Fruit fly (Drosophila melanogaster): Measurements from ENCODE around the gene Acbp2.
A peak's percentile ranks its signal among the peaks of the same experiment; 100 is the strongest.

Gene Acbp2

DNA sequence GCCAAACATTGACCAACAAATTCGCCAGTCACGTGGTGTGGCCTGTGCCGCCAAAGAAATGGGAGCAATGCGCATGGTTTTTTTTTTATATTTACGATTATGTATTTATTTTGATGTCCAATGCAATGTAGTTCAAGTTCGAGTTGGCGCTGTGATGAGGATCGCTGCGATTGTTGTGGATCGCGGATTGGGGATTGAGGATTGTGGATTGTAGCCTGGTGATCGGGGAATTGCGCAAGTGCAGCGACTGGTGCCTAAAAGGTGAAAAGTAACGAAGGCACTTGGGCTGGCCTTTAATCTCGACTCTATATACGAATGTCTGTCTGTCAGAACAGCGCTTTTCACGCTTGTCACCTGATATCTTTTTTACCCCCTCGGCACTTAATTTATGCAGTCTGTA, 27.2 kb upstream of the Acbp2 start:
- TF ChIP-seq CG5204 (GFP tag; optimal IDR thresholded peaks at IDR 0.05) = no peak

DNA sequence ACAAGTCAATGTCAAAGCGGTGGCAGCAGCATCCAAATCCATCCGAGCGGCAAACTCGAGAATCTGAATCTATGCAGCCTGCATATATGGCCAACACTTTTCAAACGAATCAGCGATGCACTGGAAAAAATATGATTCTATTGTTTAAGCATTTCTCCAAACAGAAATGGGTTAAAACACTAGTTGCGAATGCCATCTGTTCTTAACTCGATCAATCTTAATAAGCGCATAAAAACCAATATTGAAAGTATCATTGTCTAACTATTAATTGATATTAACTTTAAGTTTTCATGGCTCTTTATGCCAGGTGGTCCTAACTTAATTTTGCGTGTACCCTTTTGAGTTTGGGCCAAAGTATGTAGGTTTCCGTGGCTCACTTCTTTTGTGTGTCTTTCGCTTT, 26.0 kb upstream of the Acbp2 start:
- TF ChIP-seq tj (GFP tag; optimal IDR thresholded peaks at IDR 0.05) = no peak
- TF ChIP-seq CG5204 (GFP tag; optimal IDR thresholded peaks at IDR 0.05) = no peak
- TF ChIP-seq cnc (optimal IDR thresholded peaks at IDR 0.05) = no peak
- TF ChIP-seq Clk (GFP tag; optimal IDR thresholded peaks at IDR 0.05) = no peak
- TF ChIP-seq CG11617 (GFP tag; optimal IDR thresholded peaks at IDR 0.05) = no peak
- TF ChIP-seq CG7101 (tag; optimal IDR thresholded peaks at IDR 0.05) = no peak
- no peak for TF ChIP-seq CG33017 (tag; optimal IDR thresholded peaks at IDR 0.05)
- TF ChIP-seq Hr96 (GFP tag; optimal IDR thresholded peaks at IDR 0.05) = no peak
- TF ChIP-seq CG12768 (GFP tag; optimal IDR thresholded peaks at IDR 0.05) = no peak

DNA sequence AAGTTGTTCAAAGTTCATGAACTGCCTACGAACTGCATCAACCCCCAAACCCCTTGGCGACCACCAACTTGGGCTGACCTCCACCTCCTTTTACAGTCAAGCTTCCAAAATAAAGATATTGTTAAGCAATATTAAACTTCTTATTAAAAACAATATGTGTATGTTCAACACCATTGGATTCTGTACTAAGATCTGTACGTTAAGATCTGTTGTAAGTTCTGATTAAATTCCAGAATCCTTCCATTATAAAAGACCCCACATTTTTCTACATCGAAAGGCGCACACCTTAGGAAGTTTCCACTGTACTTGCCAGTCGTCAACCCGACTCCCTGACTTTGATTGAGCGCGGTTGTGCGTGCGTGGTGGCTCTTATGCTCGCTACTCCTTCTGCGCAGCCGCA, 18.7 kb upstream of the Acbp2 start:
- no peak for TF ChIP-seq tj (GFP tag; optimal IDR thresholded peaks at IDR 0.05)
- TF ChIP-seq toe (GFP tag; optimal IDR thresholded peaks at IDR 0.05) = no peak
- TF ChIP-seq CG33017 (tag; optimal IDR thresholded peaks at IDR 0.05) = no peak
- no peak for TF ChIP-seq CG7101 (tag; optimal IDR thresholded peaks at IDR 0.05)
- no peak for TF ChIP-seq Crg-1 (GFP tag; optimal IDR thresholded peaks at IDR 0.05)
- no peak for TF ChIP-seq CG7045 (GFP tag; optimal IDR thresholded peaks at IDR 0.05)

dm6 chr3L:7115944-7116343, 15.7 kb upstream of the Acbp2 start:
- TF ChIP-seq CG7101 (tag; optimal IDR thresholded peaks at IDR 0.05) (no peak), cnc (optimal IDR thresholded peaks at IDR 0.05) (no peak)

DNA sequence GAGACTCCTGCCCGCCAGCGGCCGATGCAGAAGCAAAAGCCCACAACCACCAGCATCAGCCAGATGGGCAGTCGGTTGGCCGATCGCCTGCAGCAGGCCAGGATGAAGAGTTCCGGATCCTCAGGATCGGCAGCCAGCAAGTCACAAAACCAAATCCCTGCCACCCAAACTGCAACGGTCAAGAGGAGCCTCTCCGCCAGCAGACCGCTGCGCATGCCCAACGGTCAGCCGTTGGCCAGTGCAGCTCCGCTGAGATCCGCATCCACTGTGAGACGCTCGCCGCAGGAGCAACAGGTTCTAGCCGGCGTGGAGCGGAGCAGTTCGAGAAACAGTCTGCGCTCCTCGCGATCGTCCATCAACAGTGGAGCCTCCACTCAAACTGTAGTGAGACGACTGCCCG, 9.5 kb upstream of the Acbp2 start:
- TF ChIP-seq Clk (GFP tag; optimal IDR thresholded peaks at IDR 0.05) = no peak
- TF ChIP-seq tj (GFP tag; optimal IDR thresholded peaks at IDR 0.05) = no peak
- no peak for TF ChIP-seq Mnt (GFP tag; optimal IDR thresholded peaks at IDR 0.05)
- no peak for TF ChIP-seq ovo (GFP tag; optimal IDR thresholded peaks at IDR 0.05)

- no peak for TF ChIP-seq kay (GFP tag; ENCODE audit: borderline replicate concordance)
- no peak for TF ChIP-seq Crg-1 (GFP tag; optimal IDR thresholded peaks at IDR 0.05)
- peak; percentile 19 for TF ChIP-seq Mnt (GFP tag; optimal IDR thresholded peaks at IDR 0.05)
- TF ChIP-seq bab1 (GFP tag; optimal IDR thresholded peaks at IDR 0.05) = peak; percentile 17
- no peak for TF ChIP-seq CG11617 (GFP tag; optimal IDR thresholded peaks at IDR 0.05)
- TF ChIP-seq CG7045 (GFP tag; optimal IDR thresholded peaks at IDR 0.05) = no peak
These were observed 6.2 kb upstream of the Acbp2 start, which contains the start of the genes msl-3 and BBS1 for dm6 chr3L:7125289-7125955. TSS of gene msl-3 (minus strand) at chr3L:7125533. TSS of gene BBS1 (plus strand) at chr3L:7125905.

DNA sequence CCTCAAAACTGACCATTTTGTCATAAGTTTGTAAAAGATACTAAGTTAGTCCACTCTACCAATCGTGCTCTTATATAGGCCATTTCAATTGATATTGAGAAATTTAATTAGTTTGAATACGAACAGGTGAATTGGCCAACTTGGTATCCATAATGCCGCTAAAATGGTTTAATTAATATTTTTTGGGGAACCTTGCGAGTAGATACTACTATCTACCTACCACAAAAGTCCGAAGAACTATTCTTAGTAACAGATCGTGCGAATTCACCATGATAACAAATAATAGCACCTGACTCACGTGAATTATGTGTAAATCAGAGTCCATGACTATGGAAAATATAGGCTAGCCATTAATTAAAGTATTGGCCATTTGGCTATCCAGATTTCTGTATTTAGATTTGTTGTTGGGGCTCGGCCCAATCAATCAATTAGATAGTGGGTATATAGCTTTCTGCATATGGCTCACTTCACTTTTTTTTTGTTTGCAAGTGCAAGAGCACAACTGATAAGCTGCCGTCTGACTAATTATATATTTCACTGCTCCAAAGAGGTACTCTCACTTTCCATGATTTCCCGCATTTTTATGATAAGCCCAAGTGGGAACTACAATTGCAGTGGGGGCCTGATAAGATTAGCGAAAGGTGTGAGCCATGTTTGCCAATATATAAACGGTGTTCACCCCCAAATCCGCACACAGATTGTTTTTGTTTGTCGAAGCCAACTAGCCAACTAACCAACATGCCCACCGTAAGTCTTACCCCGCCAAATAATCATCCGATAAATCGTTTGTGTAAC, 3.3 kb upstream of the Acbp2 start, which contains the start of the genes Acbp4 and Acbp6:
Gene Acbp4, minus strand, starts transcription at position 51 of the 795 bp plus-strand sequence.
Gene Acbp6, plus strand, starts transcription at position 690 of the 795 bp plus-strand sequence.
- peak; percentile 59 for TF ChIP-seq cic (GFP tag; optimal IDR thresholded peaks at IDR 0.05)
- TF ChIP-seq CG7101 (tag; optimal IDR thresholded peaks at IDR 0.05) = no peak

DNA sequence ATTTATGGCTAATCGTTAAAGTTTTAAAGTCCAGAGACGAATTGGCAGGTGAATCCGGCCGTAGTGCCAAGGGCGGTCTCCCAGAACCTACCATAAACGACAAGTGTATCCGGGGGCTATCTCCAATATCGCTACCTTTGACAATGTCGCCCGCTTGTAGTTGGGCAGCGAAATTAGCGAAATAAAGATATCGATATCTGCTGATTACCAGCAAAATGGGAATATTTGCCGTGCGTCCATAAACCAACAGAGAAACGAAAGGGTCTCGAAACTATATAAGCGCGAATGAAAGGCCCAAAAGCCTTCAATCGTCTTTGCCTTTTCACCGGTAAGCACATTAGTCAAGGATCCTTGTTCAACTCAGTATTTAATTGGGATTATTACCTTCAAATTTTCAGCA, 1.1 kb upstream of the Acbp2 start, which contains the start of gene Acbp3:
Gene Acbp3, plus strand, starts transcription at position 301 of the 400 bp plus-strand sequence.
- TF ChIP-seq tj (GFP tag; optimal IDR thresholded peaks at IDR 0.05) (no peak), CG7101 (tag; optimal IDR thresholded peaks at IDR 0.05) (no peak), CG7045 (GFP tag; optimal IDR thresholded peaks at IDR 0.05) (no peak), cnc (optimal IDR thresholded peaks at IDR 0.05) (no peak), kay (GFP tag; ENCODE audit: borderline replicate concordance) (no peak), CG12768 (GFP tag; optimal IDR thresholded peaks at IDR 0.05) (no peak), CG5204 (GFP tag; optimal IDR thresholded peaks at IDR 0.05) (no peak)

- no peak for TF ChIP-seq Mnt (GFP tag; optimal IDR thresholded peaks at IDR 0.05)
- no peak for TF ChIP-seq pad (GFP tag; optimal IDR thresholded peaks at IDR 0.05)
- TF ChIP-seq kay (GFP tag; ENCODE audit: borderline replicate concordance) = peak; percentile 9
- no peak for TF ChIP-seq tj (GFP tag; optimal IDR thresholded peaks at IDR 0.05)
- no peak for TF ChIP-seq bab1 (GFP tag; optimal IDR thresholded peaks at IDR 0.05)
- TF ChIP-seq Clk (GFP tag; optimal IDR thresholded peaks at IDR 0.05) = no peak
- no peak for TF ChIP-seq CG11617 (GFP tag; optimal IDR thresholded peaks at IDR 0.05)
- no peak for TF ChIP-seq Hr96 (GFP tag; optimal IDR thresholded peaks at IDR 0.05)
- TF ChIP-seq CG33017 (tag; optimal IDR thresholded peaks at IDR 0.05) = peak; percentile 19
- TF ChIP-seq CG12768 (GFP tag; optimal IDR thresholded peaks at IDR 0.05) = no peak
- no peak for TF ChIP-seq Crg-1 (GFP tag; optimal IDR thresholded peaks at IDR 0.05)
- TF ChIP-seq ovo (GFP tag; optimal IDR thresholded peaks at IDR 0.05) = no peak
- no peak for TF ChIP-seq cnc (optimal IDR thresholded peaks at IDR 0.05)
- no peak for TF ChIP-seq CG14711 (tag; optimal IDR thresholded peaks at IDR 0.05)
- no peak for TF ChIP-seq cic (GFP tag; optimal IDR thresholded peaks at IDR 0.05)
- TF ChIP-seq toe (GFP tag; optimal IDR thresholded peaks at IDR 0.05) = no peak
- TF ChIP-seq CG7101 (tag; optimal IDR thresholded peaks at IDR 0.05) = peak; percentile 10
- no peak for TF ChIP-seq CG1620 (GFP tag; optimal IDR thresholded peaks at IDR 0.05)
- TF ChIP-seq CG7045 (GFP tag; optimal IDR thresholded peaks at IDR 0.05) = no peak
- TF ChIP-seq CG5204 (GFP tag; optimal IDR thresholded peaks at IDR 0.05) = no peak
These were observed 930 bp downstream of the Acbp2 start for dm6 chr3L:7132593-7132992.

Measured in whole organism, adult.